Fruit fly (Drosophila melanogaster) whole organism, embryonic: ENCODE measurements around the gene CG10761.

Experiments used
- Asciz ChIP-seq: fragments of 200-800 bp; sonication (Bioruptor generic); optimal IDR thresholded peaks from 2 replicates; lab custom pipeline; 2017; ENCODE audit warnings: missing biosample characterization, mild to moderate bottlenecking, missing genetic modification characterization, missing genetic modification reagents
- B-H2 ChIP-seq: fragments of 200-800 bp; sonication (Bioruptor generic); optimal IDR thresholded peaks from 2 replicates; lab custom pipeline; 2018; ENCODE audit warnings: missing biosample characterization, mild to moderate bottlenecking, missing genetic modification characterization
- BtbVII ChIP-seq: fragments of 200-800 bp; sonication (Bioruptor generic); optimal IDR thresholded peaks from 3 replicates; lab custom pipeline; 2017; ENCODE audit warnings: missing biosample characterization, mild to moderate bottlenecking, missing genetic modification characterization
- CG10654 ChIP-seq: fragments of 200-800 bp; sonication (Bioruptor generic); optimal IDR thresholded peaks from 2 replicates; lab custom pipeline; 2016; ENCODE audit warnings: missing biosample characterization, missing genetic modification characterization
- CG14710 ChIP-seq: fragments of 200-800 bp; sonication (Bioruptor generic); optimal IDR thresholded peaks from 3 replicates; lab custom pipeline; 2019; ENCODE audit warnings: missing biosample characterization, mild to moderate bottlenecking, missing genetic modification characterization, moderate library complexity
- CG1832 ChIP-seq: fragments of 200-800 bp; sonication (Bioruptor generic); optimal IDR thresholded peaks from 2 replicates; lab custom pipeline; 2017; ENCODE audit warnings: missing biosample characterization, mild to moderate bottlenecking, missing genetic modification characterization, inconsistent platforms
- CG18764 ChIP-seq: fragments of 200-800 bp; sonication (Bioruptor generic); optimal IDR thresholded peaks from 3 replicates; lab custom pipeline; 2016; ENCODE audit warnings: missing biosample characterization, missing genetic modification characterization
- CG2116 ChIP-seq: fragments of 200-800 bp; sonication (Bioruptor generic); optimal IDR thresholded peaks from 3 replicates; lab custom pipeline; 2018; ENCODE audit warnings: missing biosample characterization, mild to moderate bottlenecking, missing genetic modification characterization
- CG30020 ChIP-seq: fragments of 200-800 bp; optimal IDR thresholded peaks from 2 replicates; lab custom pipeline; 2019; ENCODE audit warnings: missing biosample characterization, mild to moderate bottlenecking, missing genetic modification characterization, moderate library complexity
- CG3163 ChIP-seq: fragments of 200-800 bp; sonication (Bioruptor generic); optimal IDR thresholded peaks from 3 replicates; lab custom pipeline; 2016; ENCODE audit warnings: missing biosample characterization, missing genetic modification characterization
- CG3407 ChIP-seq: fragments of 200-800 bp; sonication (Bioruptor generic); optimal IDR thresholded peaks from 2 replicates; lab custom pipeline; 2018; ENCODE audit warnings: missing biosample characterization, mild to moderate bottlenecking, missing genetic modification characterization
- CG4328 ChIP-seq: fragments of 200-800 bp; sonication (Bioruptor generic); optimal IDR thresholded peaks from 3 replicates; lab custom pipeline; 2017; ENCODE audit warnings: missing biosample characterization, missing genetic modification reagents, missing genetic modification characterization
- CG4854 ChIP-seq: fragments of 200-800 bp; sonication (Bioruptor generic); optimal IDR thresholded peaks from 2 replicates; lab custom pipeline; 2016; ENCODE audit warnings: missing biosample characterization, missing genetic modification characterization, inconsistent platforms
- CG5245 ChIP-seq: fragments of 200-800 bp; sonication (Bioruptor generic); optimal IDR thresholded peaks from 3 replicates; lab custom pipeline; 2016; ENCODE audit warnings: missing biosample characterization, missing genetic modification characterization
- CG5953 ChIP-seq: fragments of 200-800 bp; sonication (Bioruptor generic); IDR thresholded peaks from 2 replicates; pipeline ENCODE4 v1.3.6; 2022; ENCODE audit warnings: missing biosample characterization, missing genetic modification characterization
- CG6254 ChIP-seq: fragments of 200-800 bp; sonication (Bioruptor generic); optimal IDR thresholded peaks from 3 replicates; lab custom pipeline; 2017; ENCODE audit warnings: mild to moderate bottlenecking, missing biosample characterization, missing genetic modification reagents, missing genetic modification characterization
- CG8388 ChIP-seq: fragments of 200-800 bp; sonication (Bioruptor generic); optimal IDR thresholded peaks from 2 replicates; lab custom pipeline; 2019; ENCODE audit warnings: missing biosample characterization, mild to moderate bottlenecking, missing genetic modification characterization, moderate library complexity
- CG9727 ChIP-seq: fragments of 200-800 bp; sonication (Bioruptor generic); optimal IDR thresholded peaks from 3 replicates; lab custom pipeline; 2017; ENCODE audit warnings: missing biosample characterization, mild to moderate bottlenecking, missing genetic modification characterization
- D ChIP-seq, 2 experiments: fragments of 200-800 bp in 1 of 2; fragments of >200 bp in 1 of 2; sonication (Bioruptor generic) in 1 of 2; optimal IDR thresholded peaks; 2 replicates in 1 of 2; 3 replicates in 1 of 2; lab custom pipeline; 2017; ENCODE audit warnings: mild to moderate bottlenecking in 1 of 2, missing biosample characterization in 1 of 2, missing genetic modification characterization in 1 of 2, missing genetic modification reagents in 1 of 2
- Doc2 ChIP-seq: fragments of 200-800 bp; sonication (Bioruptor generic); IDR thresholded peaks from 2 replicates; pipeline ENCODE4 v1.3.6; 2022; ENCODE audit warnings: missing biosample characterization, missing genetic modification characterization
- Elba2 ChIP-seq: fragments of 200-800 bp; sonication (Bioruptor generic); optimal IDR thresholded peaks from 3 replicates; lab custom pipeline; 2016; ENCODE audit warnings: missing biosample characterization, missing genetic modification characterization
- Hr51 ChIP-seq, 2 experiments: fragments of 200-800 bp; sonication (Bioruptor generic); optimal IDR thresholded peaks; 2 replicates in 1 of 2; 3 replicates in 1 of 2; lab custom pipeline; 2016 to 2018; ENCODE audit warnings: missing biosample characterization in 2 of 2, missing genetic modification characterization in 2 of 2, mild to moderate bottlenecking in 1 of 2, moderate library complexity in 1 of 2
- Jarid2 ChIP-seq: fragments of 200-800 bp; sonication (Bioruptor generic); optimal IDR thresholded peaks from 3 replicates; lab custom pipeline; 2017; ENCODE audit warnings: mild to moderate bottlenecking, missing biosample characterization, missing genetic modification reagents, missing genetic modification characterization
- Mad ChIP-seq: fragments of 200-800 bp; sonication (Bioruptor generic); optimal IDR thresholded peaks from 2 replicates; lab custom pipeline; 2016; ENCODE audit warnings: missing biosample characterization, missing genetic modification characterization
- NK7.1 ChIP-seq: fragments of 200-800 bp; sonication (Bioruptor generic); optimal IDR thresholded peaks from 3 replicates; lab custom pipeline; 2016; ENCODE audit warnings: missing biosample characterization, missing genetic modification characterization
- Sry-β ChIP-seq: fragments of 200-800 bp; sonication (Bioruptor generic); optimal IDR thresholded peaks from 2 replicates; lab custom pipeline; 2018; ENCODE audit warnings: missing biosample characterization, mild to moderate bottlenecking, missing genetic modification characterization, moderate library complexity
- Ssrp ChIP-seq: fragments of 200-800 bp; sonication (Bioruptor generic); optimal IDR thresholded peaks from 2 replicates; lab custom pipeline; 2018; ENCODE audit warnings: missing biosample characterization, mild to moderate bottlenecking, missing genetic modification characterization, moderate library complexity
- bbx ChIP-seq: fragments of 200-800 bp; sonication (Bioruptor generic); IDR thresholded peaks from 2 replicates; pipeline ENCODE4 v1.3.6; 2022; ENCODE audit warnings: missing biosample characterization, missing genetic modification characterization; ENCODE audit not compliant: partially characterized antibody
- bcd ChIP-seq: fragments of 200-800 bp; sonication (Bioruptor generic); optimal IDR thresholded peaks from 2 replicates; lab custom pipeline; 2017; ENCODE audit warnings: missing biosample characterization, mild to moderate bottlenecking, missing genetic modification characterization
- dmrt11E ChIP-seq: fragments of 200-800 bp; sonication (Bioruptor generic); optimal IDR thresholded peaks from 3 replicates; lab custom pipeline; 2018; ENCODE audit warnings: missing biosample characterization, mild to moderate bottlenecking, missing genetic modification characterization, moderate library complexity
- fd102C ChIP-seq: fragments of 200-800 bp; sonication (Bioruptor generic); optimal IDR thresholded peaks from 2 replicates; lab custom pipeline; 2018; ENCODE audit warnings: missing biosample characterization, mild to moderate bottlenecking, missing genetic modification characterization, moderate library complexity
- fd3F ChIP-seq: fragments of 200-800 bp; sonication (Bioruptor generic); optimal IDR thresholded peaks from 2 replicates; lab custom pipeline; 2018; ENCODE audit warnings: missing biosample characterization, mild to moderate bottlenecking, missing genetic modification characterization, moderate library complexity
- fd64A ChIP-seq: fragments of 200-800 bp; sonication (Bioruptor generic); optimal IDR thresholded peaks from 3 replicates; lab custom pipeline; 2018; ENCODE audit warnings: missing biosample characterization, mild to moderate bottlenecking, missing genetic modification characterization
- fd96Cb ChIP-seq: fragments of 200-800 bp; sonication (Bioruptor generic); optimal IDR thresholded peaks from 2 replicates; lab custom pipeline; 2018; ENCODE audit warnings: missing biosample characterization, mild to moderate bottlenecking, missing genetic modification characterization, moderate library complexity
- ind ChIP-seq: fragments of 200-800 bp; sonication (Bioruptor generic); optimal IDR thresholded peaks from 3 replicates; lab custom pipeline; 2016; ENCODE audit warnings: missing biosample characterization, missing genetic modification characterization
- insv ChIP-seq, 2 experiments: fragments of 200-800 bp; sonication (Bioruptor generic); optimal IDR thresholded peaks; 3 replicates each; lab custom pipeline; 2016 to 2018; ENCODE audit warnings: missing biosample characterization in 2 of 2, missing genetic modification characterization in 2 of 2
- mld ChIP-seq: fragments of 200-800 bp; sonication (Bioruptor generic); IDR thresholded peaks from 3 replicates; pipeline ENCODE4 v1.3.6; 2022; ENCODE audit warnings: missing biosample characterization, missing genetic modification characterization; ENCODE audit not compliant: partially characterized antibody
- nmo ChIP-seq: fragments of 200-800 bp; sonication (Bioruptor generic); optimal IDR thresholded peaks from 2 replicates; lab custom pipeline; 2018; ENCODE audit warnings: missing biosample characterization, mild to moderate bottlenecking, missing genetic modification characterization, moderate library complexity
- pnt ChIP-seq: fragments of 200-800 bp; sonication (Bioruptor generic); optimal IDR thresholded peaks from 3 replicates; lab custom pipeline; 2016; ENCODE audit warnings: missing biosample characterization, missing genetic modification characterization
- rib ChIP-seq: fragments of 200-800 bp; sonication (Bioruptor generic); IDR thresholded peaks from 2 replicates; pipeline ENCODE4 v1.3.6; 2022; ENCODE audit warnings: missing biosample characterization, missing genetic modification characterization
- tio ChIP-seq: fragments of 200-800 bp; sonication (Bioruptor generic); optimal IDR thresholded peaks from 2 replicates; lab custom pipeline; 2017; ENCODE audit warnings: missing biosample characterization, missing genetic modification characterization, inconsistent platforms
- trem ChIP-seq: fragments of 200-800 bp; optimal IDR thresholded peaks from 3 replicates; lab custom pipeline; 2019; ENCODE audit warnings: missing biosample characterization, mild to moderate bottlenecking, missing genetic modification characterization, moderate library complexity
- wek ChIP-seq: fragments of 200-800 bp; sonication (Bioruptor generic); optimal IDR thresholded peaks from 3 replicates; lab custom pipeline; 2018; ENCODE audit warnings: missing biosample characterization, mild to moderate bottlenecking, missing genetic modification characterization, moderate library complexity
- zf30C ChIP-seq: fragments of 200-800 bp; sonication (Bioruptor generic); optimal IDR thresholded peaks from 3 replicates; lab custom pipeline; 2018; ENCODE audit warnings: missing biosample characterization, mild to moderate bottlenecking, missing genetic modification characterization

CG10761 gene

dm6 chrX:8122834-8123233 lies 39.8 kb downstream of the CG10761 start (continued):
- TF ChIP-seq dmrt11E (tag; lab: Kevin White, UChicago) (peak; percentile 31), D (optimal IDR thresholded peaks at IDR 0.05; lab: Kevin White, UChicago) (no peak), D (GFP tag; optimal IDR thresholded peaks at IDR 0.05; lab: Kevin White, UChicago) (peak; percentile 28), Sry-β (GFP tag; lab: Kevin White, UChicago) (no peak), wek (GFP tag; lab: Kevin White, UChicago) (no peak), CG18764 (GFP tag; lab: Kevin White, UChicago) (no peak), NK7.1 (GFP tag; lab: Kevin White, UChicago) (no peak), CG3407 (GFP tag; lab: Kevin White, UChicago) (peak; percentile 3), Hr51 (GFP tag; optimal IDR thresholded peaks at IDR 0.05; lab: Kevin White, UChicago) (no peak), CG10654 (GFP tag; lab: Kevin White, UChicago) (no peak), CG9727 (GFP tag; lab: Kevin White, UChicago) (peak; percentile 40), CG8388 (GFP tag; lab: Kevin White, UChicago) (peak; percentile 21), CG1832 (no peak), fd3F (GFP tag; lab: Kevin White, UChicago) (no peak), CG5953 (GFP tag; lab: Robert Waterston, UW) (no peak), Jarid2 (GFP tag; lab: Kevin White, UChicago) (no peak), Elba2 (GFP tag; lab: Kevin White, UChicago) (no peak), insv (GFP tag; optimal IDR thresholded peaks at IDR 0.05; lab: Kevin White, UChicago) (no peak), CG2116 (GFP tag; lab: Kevin White, UChicago) (peak; percentile 12), Asciz (GFP tag; lab: Kevin White, UChicago) (no peak), nmo (GFP tag; lab: Kevin White, UChicago) (peak; percentile 60), pnt (GFP tag; lab: Kevin White, UChicago) (no peak), CG6254 (GFP tag; lab: Kevin White, UChicago) (peak; percentile 22), BtbVII (GFP tag; lab: Kevin White, UChicago) (no peak), rib (GFP tag; lab: Robert Waterston, UW) (no peak), trem (tag; lab: Kevin White, UChicago) (peak; percentile 11), CG4854 (no peak), CG5245 (GFP tag; lab: Kevin White, UChicago) (no peak), bcd (GFP tag; lab: Kevin White, UChicago) (no peak), fd64A (no peak), fd102C (GFP tag; lab: Kevin White, UChicago) (no peak), CG30020 (tag; lab: Kevin White, UChicago) (no peak), ind (GFP tag; lab: Kevin White, UChicago) (no peak), tio (no peak), CG3163 (GFP tag; lab: Kevin White, UChicago) (no peak), CG14710 (tag; lab: Kevin White, UChicago) (peak; percentile 48), bbx (GFP tag; lab: Robert Waterston, UW) (no peak), zf30C (GFP tag; lab: Kevin White, UChicago) (peak; percentile 32), B-H2 (GFP tag; lab: Kevin White, UChicago) (no peak), CG4328 (GFP tag; lab: Kevin White, UChicago) (no peak), mld (no peak), Doc2 (GFP tag; lab: Robert Waterston, UW) (no peak), fd96Cb (tag; lab: Kevin White, UChicago) (peak; percentile 20), Ssrp (peak; percentile 32), Mad (GFP tag; lab: Kevin White, UChicago) (no peak)
